Worm (Caenorhabditis elegans) whole organism, midembryonic: ENCODE data around the gene srj-24.
A peak's percentile ranks its signal among the peaks of the same experiment; 100 is the strongest.

Source experiments
- T22C8.4 ChIP-seq: fragments of 200-800 bp; sonication (Bioruptor generic); IDR thresholded peaks from 2 replicates; pipeline ENCODE4 v1.3.6; 2022; ENCODE audit warnings: missing genetic modification characterization, missing compliant biosample characterization
- cog-1 ChIP-seq: sonication (generic microtip); optimal IDR thresholded peaks from 2 replicates; lab custom pipeline; 2016; ENCODE audit warnings: missing genetic modification characterization, missing compliant biosample characterization
- flt-1 ChIP-seq: fragments of 200-800 bp; sonication (Bioruptor generic); IDR thresholded peaks from 2 replicates; pipeline ENCODE4 v1.3.6; 2022; ENCODE audit warnings: missing genetic modification characterization, missing compliant biosample characterization
- klf-2 ChIP-seq: fragments of 200-800 bp; sonication (Bioruptor generic); conservative IDR thresholded peaks from 2 replicates; pipeline ENCODE4 v1.3.6; 2022; ENCODE audit warnings: missing genetic modification reagents, missing genetic modification characterization, missing compliant biosample characterization
- med-1 ChIP-seq: sonication (generic microtip); optimal IDR thresholded peaks from 2 replicates; lab custom pipeline; 2017; ENCODE audit warnings: missing genetic modification characterization, mild to moderate bottlenecking, missing compliant biosample characterization, antibody characterized with exemption, missing genetic modification reagents; ENCODE audit not compliant: insufficient read depth
- ref-1 ChIP-seq: fragments of 200-800 bp; sonication (Bioruptor generic); conservative IDR thresholded peaks from 2 replicates; pipeline ENCODE4 v1.3.6; 2022; ENCODE audit warnings: missing genetic modification reagents, missing genetic modification characterization, missing compliant biosample characterization
- tab-1 ChIP-seq: fragments of 200-800 bp; sonication (Bioruptor generic); IDR thresholded peaks from 2 replicates; pipeline ENCODE4 v1.3.6; 2022; ENCODE audit warnings: missing genetic modification characterization, missing compliant biosample characterization
- ztf-23 ChIP-seq: fragments of 200-800 bp; sonication (Bioruptor generic); IDR thresholded peaks from 2 replicates; pipeline ENCODE4 v1.3.6; 2022; ENCODE audit warnings: missing genetic modification reagents, missing genetic modification characterization, missing compliant biosample characterization
- ztf-29 ChIP-seq: fragments of 200-800 bp; sonication (Bioruptor generic); IDR thresholded peaks from 2 replicates; pipeline ENCODE4 v1.3.6; 2022; ENCODE audit warnings: missing genetic modification reagents, missing genetic modification characterization, missing compliant biosample characterization

The srj-24 gene

ce11 chrV:738770-739169 lies at the start of gene srj-24:
Gene srj-24 (minus strand): TSS chrV:738870.
- no peak for TF ChIP-seq med-1
- TF ChIP-seq T22C8.4 (GFP tag; lab: Robert Waterston, UW): no peak
- TF ChIP-seq ztf-29 (GFP tag; lab: Robert Waterston, UW): no peak
- no peak for TF ChIP-seq tab-1 (GFP tag; lab: Robert Waterston, UW)
- TF ChIP-seq ztf-23 (GFP tag; lab: Robert Waterston, UW): no peak
- no peak for TF ChIP-seq cog-1 (tag; lab: Kevin White, UChicago)
- TF ChIP-seq flt-1 (GFP tag; lab: Robert Waterston, UW): no peak
- no peak for TF ChIP-seq klf-2 (GFP tag; lab: Robert Waterston, UW)
- TF ChIP-seq ref-1: no peak

ce11 chrV:782432-782831 lies 43.8 kb upstream of the srj-24 start, which contains the start of gene srab-16:
Gene srab-16 (plus strand): TSS chrV:782732.
- TF ChIP-seq ztf-23 (GFP tag; lab: Robert Waterston, UW) (no peak), ztf-29 (GFP tag; lab: Robert Waterston, UW) (no peak), T22C8.4 (GFP tag; lab: Robert Waterston, UW) (no peak), cog-1 (tag; lab: Kevin White, UChicago) (no peak), ref-1 (no peak), klf-2 (GFP tag; lab: Robert Waterston, UW) (no peak), med-1 (no peak), flt-1 (GFP tag; lab: Robert Waterston, UW) (no peak), tab-1 (GFP tag; lab: Robert Waterston, UW) (no peak)

- TF ChIP-seq T22C8.4 (GFP tag; lab: Robert Waterston, UW) (no peak), ztf-29 (GFP tag; lab: Robert Waterston, UW) (no peak), ref-1 (no peak), cog-1 (tag; lab: Kevin White, UChicago) (no peak), klf-2 (GFP tag; lab: Robert Waterston, UW) (no peak), ztf-23 (GFP tag; lab: Robert Waterston, UW) (no peak), med-1 (no peak), tab-1 (GFP tag; lab: Robert Waterston, UW) (no peak), flt-1 (GFP tag; lab: Robert Waterston, UW) (no peak)
Measured at ce11 chrV:779999-780398, 41.3 kb upstream of the srj-24 start, which contains the start of gene srbc-60. Gene srbc-60 (plus strand): TSS chrV:780299.

ce11 chrV:778339-778738 lies 39.7 kb upstream of the srj-24 start, which contains the start of gene srbc-59:
Gene srbc-59 (plus strand): TSS chrV:778639.
- TF ChIP-seq tab-1 (GFP tag; lab: Robert Waterston, UW) (no peak), cog-1 (tag; lab: Kevin White, UChicago) (no peak), ztf-23 (GFP tag; lab: Robert Waterston, UW) (no peak), flt-1 (GFP tag; lab: Robert Waterston, UW) (no peak), ref-1 (no peak)

- no peak for TF ChIP-seq ztf-23 (GFP tag; lab: Robert Waterston, UW)
- no peak for TF ChIP-seq T22C8.4 (GFP tag; lab: Robert Waterston, UW)
- no peak for TF ChIP-seq cog-1 (tag; lab: Kevin White, UChicago)
- TF ChIP-seq tab-1 (GFP tag; lab: Robert Waterston, UW): no peak
- TF ChIP-seq ref-1: no peak
- no peak for TF ChIP-seq ztf-29 (GFP tag; lab: Robert Waterston, UW)
Measured at ce11 chrV:777285-777684, 38.6 kb upstream of the srj-24 start, which contains the start of gene R09E12.9. Gene R09E12.9 (plus strand): TSS chrV:777600.

- no peak for TF ChIP-seq flt-1 (GFP tag; lab: Robert Waterston, UW)
- no peak for TF ChIP-seq klf-2 (GFP tag; lab: Robert Waterston, UW)
- TF ChIP-seq T22C8.4 (GFP tag; lab: Robert Waterston, UW): no peak
Measured at ce11 chrV:774875-775359, 36.2 kb upstream of the srj-24 start, which contains the start of gene srbc-58. Gene srbc-58 (plus strand): TSS chrV:774995.

ce11 chrV:774341-774740 lies 35.7 kb upstream of the srj-24 start:
- TF ChIP-seq tab-1 (GFP tag; lab: Robert Waterston, UW): no peak
- no peak for TF ChIP-seq cog-1 (tag; lab: Kevin White, UChicago)
- TF ChIP-seq T22C8.4 (GFP tag; lab: Robert Waterston, UW): no peak
- no peak for TF ChIP-seq flt-1 (GFP tag; lab: Robert Waterston, UW)
- TF ChIP-seq klf-2 (GFP tag; lab: Robert Waterston, UW): no peak
- no peak for TF ChIP-seq med-1
- no peak for TF ChIP-seq ztf-23 (GFP tag; lab: Robert Waterston, UW)
- no peak for TF ChIP-seq ztf-29 (GFP tag; lab: Robert Waterston, UW)
- TF ChIP-seq ref-1: no peak

- TF ChIP-seq med-1 (peak; percentile 18), ref-1 (no peak), cog-1 (tag; lab: Kevin White, UChicago) (peak; percentile 68)
Measured at ce11 chrV:773256-773655, 34.6 kb upstream of the srj-24 start, which contains the start of gene sti-1. Gene sti-1 (plus strand): TSS chrV:773518.

ce11 chrV:772210-772609 lies 33.5 kb upstream of the srj-24 start:
- TF ChIP-seq cog-1 (tag; lab: Kevin White, UChicago): no peak
- no peak for TF ChIP-seq ztf-29 (GFP tag; lab: Robert Waterston, UW)
- no peak for TF ChIP-seq med-1
- no peak for TF ChIP-seq klf-2 (GFP tag; lab: Robert Waterston, UW)

- TF ChIP-seq ztf-29 (GFP tag; lab: Robert Waterston, UW) (no peak), klf-2 (GFP tag; lab: Robert Waterston, UW) (no peak), flt-1 (GFP tag; lab: Robert Waterston, UW) (no peak), T22C8.4 (GFP tag; lab: Robert Waterston, UW) (no peak), med-1 (no peak), tab-1 (GFP tag; lab: Robert Waterston, UW) (no peak), cog-1 (tag; lab: Kevin White, UChicago) (no peak), ztf-23 (GFP tag; lab: Robert Waterston, UW) (no peak)
Measured at ce11 chrV:764732-765131, 26.1 kb upstream of the srj-24 start, which contains the start of gene str-238. Gene str-238 (plus strand): TSS chrV:765032.
